Worm (Caenorhabditis elegans): ENCODE measurements around the gene tbx-2.

tbx-2 gene

DNA sequence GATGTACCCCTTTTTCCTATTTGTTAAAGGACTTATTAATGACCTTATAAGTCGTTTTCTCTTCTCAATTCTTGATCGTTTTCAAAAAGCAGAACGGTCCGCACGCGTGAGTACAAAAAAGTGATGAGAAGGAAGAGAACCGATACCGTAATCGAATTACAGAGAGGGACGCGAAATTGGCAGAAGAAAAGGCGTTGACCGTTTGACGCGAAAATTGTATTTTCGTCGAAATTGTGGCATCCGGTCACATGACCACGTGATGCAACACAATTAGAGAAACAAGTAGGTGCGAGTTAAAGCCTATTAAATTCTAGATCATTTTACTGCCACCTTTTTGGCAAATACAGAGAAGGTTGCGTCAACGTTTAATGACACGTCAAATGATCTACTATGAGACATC lies 8.1 kb upstream of the tbx-2 start:
- no peak for TF ChIP-seq elt-3 (tag; optimal IDR thresholded peaks at IDR 0.05)
- no peak for TF ChIP-seq snpc-4 (tag; optimal IDR thresholded peaks at IDR 0.05)
- no peak for TF ChIP-seq nhr-28 (tag; optimal IDR thresholded peaks at IDR 0.05)
- TF ChIP-seq mls-2 (tag; optimal IDR thresholded peaks at IDR 0.05) = no peak
- no peak for TF ChIP-seq elt-1 (tag; optimal IDR thresholded peaks at IDR 0.05; ENCODE audit: borderline replicate concordance, insufficient read depth)
- TF ChIP-seq M03D4.4 (tag; optimal IDR thresholded peaks at IDR 0.05) = no peak
- no peak for TF ChIP-seq mab-5 (tag; optimal IDR thresholded peaks at IDR 0.05)
- no peak for TF ChIP-seq lsy-2 (tag; optimal IDR thresholded peaks at IDR 0.05)
- no peak for TF ChIP-seq unc-39 (tag; optimal IDR thresholded peaks at IDR 0.05)
- no peak for TF ChIP-seq zip-8 (tag; optimal IDR thresholded peaks at IDR 0.05)
- no peak for TF ChIP-seq ztf-11 (tag; optimal IDR thresholded peaks at IDR 0.05)
- no peak for TF ChIP-seq ham-2 (GFP tag; optimal IDR thresholded peaks at IDR 0.05)
- no peak for TF ChIP-seq bed-3 (GFP tag; optimal IDR thresholded peaks at IDR 0.05)
- no peak for TF ChIP-seq unc-62 (GFP tag; optimal IDR thresholded peaks at IDR 0.05)
- TF ChIP-seq drap-1 (GFP tag; optimal IDR thresholded peaks at IDR 0.05) = no peak
- no peak for TF ChIP-seq flh-1 (GFP tag; optimal IDR thresholded peaks at IDR 0.05)
- TF ChIP-seq tbx-8 (GFP tag; optimal IDR thresholded peaks at IDR 0.05) = no peak
- no peak for TF ChIP-seq cnd-1 (tag; optimal IDR thresholded peaks at IDR 0.05)
- no peak for TF ChIP-seq nhr-237 (tag; optimal IDR thresholded peaks at IDR 0.05)
- TF ChIP-seq hlh-1 (tag; optimal IDR thresholded peaks at IDR 0.05) = no peak

DNA sequence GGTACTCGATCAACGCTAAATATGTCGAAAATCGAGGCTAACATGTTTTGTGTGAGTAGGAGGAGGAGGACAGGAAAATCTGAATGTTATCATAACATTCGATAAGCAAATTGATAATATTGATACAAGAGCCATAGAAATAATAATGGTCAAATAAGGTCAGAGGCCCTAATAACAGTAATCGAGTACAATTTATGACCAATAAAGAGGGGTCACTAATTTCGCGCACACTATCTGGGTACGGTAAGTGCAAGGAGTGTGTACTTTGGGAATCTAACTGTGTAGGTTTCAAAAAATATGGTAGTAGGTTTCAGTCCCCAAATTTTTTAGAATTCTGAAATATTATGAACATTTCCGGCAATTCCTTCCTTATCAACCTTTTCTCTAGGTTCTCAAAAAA lies 7.4 kb upstream of the tbx-2 start:
- TF ChIP-seq pha-4 (tag; optimal IDR thresholded peaks at IDR 0.05) = no peak
- TF ChIP-seq nhr-12 (tag; optimal IDR thresholded peaks at IDR 0.05) = no peak
- TF ChIP-seq ces-1 (GFP tag; optimal IDR thresholded peaks at IDR 0.05) = peak; percentile 49
- peak; percentile 52 for TF ChIP-seq nhr-2 (tag; optimal IDR thresholded peaks at IDR 0.05)
- no peak for TF ChIP-seq ham-2 (GFP tag; optimal IDR thresholded peaks at IDR 0.05)
- no peak for TF ChIP-seq mab-5 (tag; optimal IDR thresholded peaks at IDR 0.05)

DNA sequence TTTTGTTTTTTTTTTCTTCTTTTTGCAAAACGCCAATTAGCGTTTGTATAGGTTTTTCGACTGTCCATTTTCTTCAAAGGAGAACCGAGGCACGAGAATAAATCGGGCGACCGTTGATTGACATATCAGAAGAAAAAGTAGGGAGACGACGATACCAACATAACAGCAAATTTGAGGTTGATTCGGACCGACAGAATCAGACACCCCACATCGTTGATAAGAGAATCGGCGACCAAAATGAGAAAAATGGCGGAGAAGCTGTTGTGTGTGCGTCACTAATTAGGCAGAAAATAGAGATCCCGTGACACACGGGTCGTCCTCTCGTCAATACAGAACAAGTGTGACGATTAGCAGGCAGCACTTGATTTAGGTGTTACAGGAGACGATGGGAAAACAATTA lies 5.8 kb upstream of the tbx-2 start:
- no peak for TF ChIP-seq lin-13 (tag; optimal IDR thresholded peaks at IDR 0.05)
- no peak for TF ChIP-seq ceh-83 (GFP tag; optimal IDR thresholded peaks at IDR 0.05)
- TF ChIP-seq unc-120 (tag; optimal IDR thresholded peaks at IDR 0.05; ENCODE audit: poor library complexity, severe bottlenecking) = no peak

- TF ChIP-seq hlh-1 (tag; optimal IDR thresholded peaks at IDR 0.05) (peak; percentile 66), unc-62 (GFP tag; optimal IDR thresholded peaks at IDR 0.05) (peak; percentile 49), nhr-2 (tag; optimal IDR thresholded peaks at IDR 0.05) (no peak)
These were observed 4.5 kb upstream of the tbx-2 start for ce11 chrIII:5140559-5140958.

- TF ChIP-seq drap-1 (GFP tag; optimal IDR thresholded peaks at IDR 0.05) (no peak), elt-1 (tag; optimal IDR thresholded peaks at IDR 0.05; ENCODE audit: borderline replicate concordance, insufficient read depth) (no peak), hlh-1 (tag; optimal IDR thresholded peaks at IDR 0.05) (peak; percentile 66), nhr-28 (tag; optimal IDR thresholded peaks at IDR 0.05) (no peak), unc-120 (tag; optimal IDR thresholded peaks at IDR 0.05; ENCODE audit: poor library complexity, severe bottlenecking) (peak; percentile 20), unc-62 (GFP tag; optimal IDR thresholded peaks at IDR 0.05) (peak; percentile 80), flh-1 (GFP tag; optimal IDR thresholded peaks at IDR 0.05) (no peak), M03D4.4 (tag; optimal IDR thresholded peaks at IDR 0.05) (no peak), ceh-83 (GFP tag; optimal IDR thresholded peaks at IDR 0.05) (no peak)
These were observed 3.7 kb upstream of the tbx-2 start for ce11 chrIII:5139768-5140167.

- TF ChIP-seq ces-1 (GFP tag; optimal IDR thresholded peaks at IDR 0.05) (peak; percentile 89), flh-1 (GFP tag; optimal IDR thresholded peaks at IDR 0.05) (no peak), mab-5 (tag; optimal IDR thresholded peaks at IDR 0.05) (no peak), nhr-2 (tag; optimal IDR thresholded peaks at IDR 0.05) (peak; percentile 52)
These were observed 2.9 kb upstream of the tbx-2 start for ce11 chrIII:5138940-5139533.

- TF ChIP-seq mep-1 (tag; optimal IDR thresholded peaks at IDR 0.05) (no peak), nhr-28 (tag; optimal IDR thresholded peaks at IDR 0.05) (no peak), nhr-2 (tag; optimal IDR thresholded peaks at IDR 0.05) (no peak)
These were observed 1.6 kb upstream of the tbx-2 start for ce11 chrIII:5137685-5138084.
